Worm (Caenorhabditis elegans) whole organism, early embryonic: ENCODE results near the gene F15G9.6.

Experiments used
- ama-1 ChIP-seq: fragments of 150-350 bp; optimal IDR thresholded peaks from 2 replicates; lab custom pipeline; 2014
- flt-1 ChIP-seq: fragments of 200-800 bp; sonication (Bioruptor generic); IDR thresholded peaks from 2 replicates; pipeline ENCODE4 v1.3.6; 2022; ENCODE audit warnings: missing genetic modification characterization, missing compliant biosample characterization
- tbx-37 ChIP-seq: fragments of 200-800 bp; sonication (Bioruptor generic); conservative IDR thresholded peaks from 2 replicates; pipeline ENCODE4 v1.3.6; 2022; ENCODE audit warnings: missing genetic modification reagents, missing genetic modification characterization, missing compliant biosample characterization

DNA sequence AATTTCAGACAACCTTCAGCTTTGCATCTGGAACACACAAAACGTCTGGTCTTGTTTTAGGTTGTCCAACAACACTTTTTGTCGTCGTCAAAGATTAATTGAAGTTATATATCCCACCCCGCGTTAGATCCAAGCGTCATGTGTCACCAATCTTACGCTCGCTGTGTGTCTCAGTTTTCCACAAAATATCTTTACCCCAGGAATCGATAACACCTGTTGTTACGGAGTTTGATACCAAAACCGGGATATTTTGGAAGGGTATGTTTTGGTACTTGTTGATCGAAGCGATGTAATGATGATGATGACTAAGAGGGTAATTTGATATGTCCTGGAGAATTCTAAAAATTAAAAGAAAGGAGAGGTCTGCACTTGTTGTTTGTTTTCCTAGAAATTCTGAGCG, 25.9 kb downstream of the F15G9.6 start:
- TF ChIP-seq ama-1, result no peak
- no peak for TF ChIP-seq tbx-37 (GFP tag; lab: Robert Waterston, UW)
- no peak for TF ChIP-seq flt-1 (GFP tag; lab: Robert Waterston, UW)
